Worm (Caenorhabditis elegans): ENCODE measurements around the gene folt-1.

Gene folt-1

DNA sequence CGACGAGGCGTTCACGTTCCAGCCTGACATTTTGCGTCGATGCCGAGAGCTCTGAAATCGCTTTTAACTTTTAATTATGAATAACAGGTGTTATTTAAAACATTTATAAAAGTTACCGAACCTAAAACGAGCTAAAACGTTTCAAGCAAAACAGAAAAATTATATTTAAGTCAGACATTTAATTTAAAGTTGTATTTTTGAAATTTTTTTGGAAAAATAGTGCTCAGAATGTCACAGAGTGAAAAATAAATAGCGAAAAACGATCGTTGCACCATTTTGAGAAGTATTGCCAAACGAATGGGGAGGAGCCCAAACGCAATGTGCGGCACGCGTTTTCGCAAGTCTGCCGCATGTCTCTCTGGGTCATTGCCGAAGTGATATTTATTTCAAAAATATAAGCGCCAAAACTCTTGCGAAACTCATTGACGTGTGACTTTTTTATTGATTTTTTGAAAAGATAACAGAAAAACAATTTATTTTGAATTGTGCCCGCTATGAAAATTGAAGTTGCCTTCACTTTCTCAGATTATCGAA, 28.2 kb upstream of the folt-1 start, which contains the start of gene erfa-3 (continued):
- no peak for TF ChIP-seq nhr-28 (tag; optimal IDR thresholded peaks at IDR 0.05)
- TF ChIP-seq zag-1 (tag; optimal IDR thresholded peaks at IDR 0.05): no peak
- peak; percentile 56 for TF ChIP-seq nfya-1 (tag; optimal IDR thresholded peaks at IDR 0.05; ENCODE audit: insufficient read depth)
- TF ChIP-seq elt-3 (tag; optimal IDR thresholded peaks at IDR 0.05): no peak
- TF ChIP-seq ceh-28 (tag; optimal IDR thresholded peaks at IDR 0.05): peak; percentile 63
- no peak for TF ChIP-seq ama-1 (optimal IDR thresholded peaks at IDR 0.05)
- TF ChIP-seq nhr-237 (tag; optimal IDR thresholded peaks at IDR 0.05): no peak
- no peak for TF ChIP-seq ceh-16 (tag; optimal IDR thresholded peaks at IDR 0.05)
- TF ChIP-seq daf-12 (tag; optimal IDR thresholded peaks at IDR 0.05): no peak
- peak; percentile 51 for TF ChIP-seq nhr-23 (tag; optimal IDR thresholded peaks at IDR 0.05)
- no peak for TF ChIP-seq nhr-11 (tag; optimal IDR thresholded peaks at IDR 0.05)
- no peak for TF ChIP-seq nhr-77 (tag; optimal IDR thresholded peaks at IDR 0.05)
- peak; percentile 76 for TF ChIP-seq nhr-43 (tag; optimal IDR thresholded peaks at IDR 0.05; ENCODE audit: poor library complexity, severe bottlenecking)
- TF ChIP-seq pqm-1 (tag; optimal IDR thresholded peaks at IDR 0.05): peak; percentile 12
- TF ChIP-seq lsy-12 (tag; optimal IDR thresholded peaks at IDR 0.05): peak; percentile 12
- TF ChIP-seq jun-1 (tag; optimal IDR thresholded peaks at IDR 0.05): peak; percentile 19
- TF ChIP-seq elt-2 (tag; optimal IDR thresholded peaks at IDR 0.05): peak; percentile 50
- no peak for TF ChIP-seq eor-1 (tag; optimal IDR thresholded peaks at IDR 0.05)
- TF ChIP-seq snpc-4 (tag; optimal IDR thresholded peaks at IDR 0.05): peak; percentile 69
- TF ChIP-seq egl-27 (tag; optimal IDR thresholded peaks at IDR 0.05): no peak
- TF ChIP-seq aly-2 (tag; optimal IDR thresholded peaks at IDR 0.05): no peak
- no peak for TF ChIP-seq mml-1 (tag; optimal IDR thresholded peaks at IDR 0.05)
- no peak for TF ChIP-seq elt-1 (tag; optimal IDR thresholded peaks at IDR 0.05)
- TF ChIP-seq ceh-9 (tag; optimal IDR thresholded peaks at IDR 0.05): no peak

DNA sequence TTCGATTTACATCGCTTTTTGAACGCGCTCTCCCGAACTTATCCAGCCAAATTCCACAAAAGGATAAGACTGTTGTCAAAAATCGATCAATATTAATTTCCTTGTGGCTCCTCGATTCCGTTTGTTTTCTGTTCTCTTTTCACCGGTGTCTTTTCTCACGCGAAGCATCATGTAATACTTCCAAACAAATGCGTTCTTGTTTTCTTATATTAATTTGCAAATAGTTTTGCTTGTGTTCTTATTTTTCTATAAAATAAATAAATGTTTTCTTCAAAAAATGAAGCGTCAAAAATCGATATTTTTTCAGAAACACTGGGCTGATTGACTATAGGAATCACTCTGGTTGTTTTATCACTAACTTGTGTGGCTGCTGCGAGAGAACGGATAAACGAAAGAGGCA, 27.7 kb upstream of the folt-1 start, which contains the start of gene math-33:
Gene math-33, plus strand, starts transcription at position 301 of the 400 bp plus-strand sequence.
- no peak for TF ChIP-seq nhr-25 (tag; optimal IDR thresholded peaks at IDR 0.05)
- TF ChIP-seq nhr-67 (tag; optimal IDR thresholded peaks at IDR 0.05): no peak
- no peak for TF ChIP-seq tbx-2 (tag; optimal IDR thresholded peaks at IDR 0.05)
- no peak for TF ChIP-seq egl-27 (tag; optimal IDR thresholded peaks at IDR 0.05)

DNA sequence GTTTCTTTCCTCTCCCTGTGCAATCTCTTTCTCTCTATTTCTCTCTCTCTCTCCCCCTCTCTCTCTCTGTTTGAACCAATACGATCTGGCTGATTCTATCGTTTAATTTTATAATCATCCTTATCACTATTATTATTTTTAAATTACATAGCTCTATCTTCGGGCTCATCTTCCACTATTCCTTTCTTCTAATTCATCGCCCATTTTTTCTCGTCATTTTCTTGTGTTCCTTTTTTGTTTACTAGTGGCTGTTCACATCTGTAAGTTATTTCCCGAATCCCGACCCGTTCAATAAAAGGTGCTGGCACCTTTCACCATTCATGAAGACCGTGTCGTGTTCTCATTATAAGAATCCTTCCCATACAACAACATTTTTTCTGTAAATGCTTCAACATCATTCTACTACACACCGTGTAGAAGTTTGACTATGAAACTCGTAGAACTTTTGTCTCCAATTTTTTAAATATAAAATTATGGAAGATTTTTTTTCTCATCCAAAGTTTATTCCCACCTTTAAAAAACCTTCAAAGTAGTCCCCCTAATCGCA, 23.0 kb upstream of the folt-1 start:
- TF ChIP-seq pqm-1 (tag; optimal IDR thresholded peaks at IDR 0.05) (no peak), jun-1 (tag; optimal IDR thresholded peaks at IDR 0.05) (no peak), lsy-12 (tag; optimal IDR thresholded peaks at IDR 0.05) (no peak), ama-1 (optimal IDR thresholded peaks at IDR 0.05) (peak; percentile 17), nhr-43 (tag; optimal IDR thresholded peaks at IDR 0.05; ENCODE audit: poor library complexity, severe bottlenecking) (peak; percentile 60), sea-2 (GFP tag; optimal IDR thresholded peaks at IDR 0.05) (no peak), nhr-11 (tag; optimal IDR thresholded peaks at IDR 0.05) (no peak), elt-2 (tag; optimal IDR thresholded peaks at IDR 0.05) (no peak)

ce11 chrV:11119294-11119755, 22.0 kb upstream of the folt-1 start, which contains the start of gene scb-1:
TSS of gene scb-1 (minus strand) at chrV:11119705.
- TF ChIP-seq aly-2 (tag; optimal IDR thresholded peaks at IDR 0.05) (no peak), ama-1 (optimal IDR thresholded peaks at IDR 0.05) (peak; percentile 54), egl-5 (tag; optimal IDR thresholded peaks at IDR 0.05) (no peak)

ce11 chrV:11121247-11121646, 20.0 kb upstream of the folt-1 start:
- TF ChIP-seq jun-1 (tag; optimal IDR thresholded peaks at IDR 0.05) (no peak), hmg-11 (tag; optimal IDR thresholded peaks at IDR 0.05) (peak; percentile 39), lin-39 (tag; optimal IDR thresholded peaks at IDR 0.05) (peak; percentile 52), nfya-1 (tag; optimal IDR thresholded peaks at IDR 0.05; ENCODE audit: insufficient read depth) (peak; percentile 57), pha-4 (tag; optimal IDR thresholded peaks at IDR 0.05) (peak; percentile 69), fkh-2 (tag; optimal IDR thresholded peaks at IDR 0.05) (no peak), nhr-23 (tag; optimal IDR thresholded peaks at IDR 0.05) (peak; percentile 36), snpc-4 (tag; optimal IDR thresholded peaks at IDR 0.05) (peak; percentile 30), egl-5 (tag; optimal IDR thresholded peaks at IDR 0.05) (peak; percentile 30), lin-15B (tag; optimal IDR thresholded peaks at IDR 0.05) (peak; percentile 64)
